Worm (Caenorhabditis elegans) whole organism, L3 larva: ENCODE data around the gene C47A4.5.

Experiments used
- fkh-10 ChIP-seq: sonication (generic microtip); optimal IDR thresholded peaks from 2 replicates; lab custom pipeline; 2017; ENCODE audit warnings: missing biosample characterization, missing genetic modification reagents, missing genetic modification characterization
- nhr-76 ChIP-seq: fragments of 150-350 bp; sonication (generic microtip); optimal IDR thresholded peaks from 5 replicates; lab custom pipeline; 2014; ENCODE audit warnings: missing biosample characterization, missing genetic modification characterization
- nhr-77 ChIP-seq: fragments of 150-350 bp; optimal IDR thresholded peaks from 2 replicates; lab custom pipeline; 2014; ENCODE audit warnings: missing biosample characterization, missing genetic modification characterization
- sea-2 ChIP-seq: fragments of 150-350 bp; sonication (generic microtip); optimal IDR thresholded peaks from 4 replicates; lab custom pipeline; 2014; ENCODE audit warnings: missing biosample characterization, missing genetic modification reagents, missing genetic modification characterization
- tbx-2 ChIP-seq: sonication (generic microtip); optimal IDR thresholded peaks from 2 replicates; lab custom pipeline; 2016; ENCODE audit warnings: mild to moderate bottlenecking, missing genetic modification characterization, missing compliant biosample characterization
- ztf-11 ChIP-seq: fragments of 150-350 bp; optimal IDR thresholded peaks from 2 replicates; lab custom pipeline; 2014; ENCODE audit warnings: missing biosample characterization, missing genetic modification characterization

DNA sequence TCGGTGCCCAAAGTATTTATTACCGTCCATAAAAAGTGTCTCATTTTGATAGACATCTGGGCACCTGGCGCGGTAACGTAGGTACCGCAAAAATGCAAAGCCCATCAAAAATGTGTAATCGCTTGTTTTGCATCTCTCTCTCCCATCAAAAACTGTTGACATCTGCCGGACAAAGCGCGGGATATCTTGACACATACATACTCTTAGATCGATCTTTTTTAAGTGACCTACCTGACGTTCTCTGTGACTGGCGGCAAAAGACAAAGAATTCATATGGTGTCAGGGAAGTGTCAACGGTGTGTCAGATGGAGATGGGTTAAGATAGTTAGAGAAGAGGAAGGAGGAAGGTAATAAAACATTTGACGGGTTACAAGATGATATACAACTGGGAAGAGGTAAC lies 26.6 kb upstream of the C47A4.5 start:
- TF ChIP-seq fkh-10 (GFP tag; lab: Kevin White, UChicago) (no peak), nhr-77 (tag; lab: Kevin White, UChicago) (no peak), sea-2 (GFP tag; lab: Kevin White, UChicago) (no peak), tbx-2 (no peak), nhr-76 (tag; lab: Kevin White, UChicago) (no peak), ztf-11 (tag; lab: Kevin White, UChicago) (no peak)
